Fruit fly (Drosophila melanogaster) whole organism, embryonic: Measurements from ENCODE around the gene CG10019.

ENCODE experiments used
- Asciz ChIP-seq: fragments of 200-800 bp; sonication (Bioruptor generic); optimal IDR thresholded peaks from 2 replicates; lab custom pipeline; 2017; ENCODE audit warnings: missing biosample characterization, mild to moderate bottlenecking, missing genetic modification characterization, missing genetic modification reagents
- BtbVII ChIP-seq: fragments of 200-800 bp; sonication (Bioruptor generic); optimal IDR thresholded peaks from 3 replicates; lab custom pipeline; 2017; ENCODE audit warnings: missing biosample characterization, mild to moderate bottlenecking, missing genetic modification characterization
- CG10366 ChIP-seq: fragments of 200-800 bp; sonication (Bioruptor generic); IDR thresholded peaks from 2 replicates; pipeline ENCODE4 v1.3.6; 2022; ENCODE audit warnings: missing biosample characterization, missing genetic modification characterization
- CG11247 ChIP-seq: fragments of 200-800 bp; sonication (Bioruptor generic); IDR thresholded peaks from 2 replicates; pipeline ENCODE4 v1.3.6; 2022; ENCODE audit warnings: missing biosample characterization, missing genetic modification characterization
- CG11456 ChIP-seq: fragments of 200-800 bp; sonication (Bioruptor generic); IDR thresholded peaks from 3 replicates; pipeline ENCODE4 v1.3.6; 2022; ENCODE audit warnings: missing biosample characterization, missing genetic modification characterization
- CG11504 ChIP-seq: fragments of 200-800 bp; sonication (Bioruptor generic); optimal IDR thresholded peaks from 3 replicates; lab custom pipeline; 2019; ENCODE audit warnings: missing biosample characterization, mild to moderate bottlenecking, missing genetic modification characterization, moderate library complexity
- CG12104 ChIP-seq: fragments of 200-800 bp; sonication (Bioruptor generic); optimal IDR thresholded peaks from 3 replicates; lab custom pipeline; 2016; ENCODE audit warnings: missing biosample characterization, missing genetic modification characterization
- CG13287 ChIP-seq: fragments of 200-800 bp; sonication (Bioruptor generic); IDR thresholded peaks from 2 replicates; pipeline ENCODE4 v1.3.6; 2022; ENCODE audit warnings: missing biosample characterization, missing genetic modification characterization; ENCODE audit not compliant: partially characterized antibody
- CG15073 ChIP-seq: fragments of 200-800 bp; sonication (Bioruptor generic); optimal IDR thresholded peaks from 2 replicates; lab custom pipeline; 2016; ENCODE audit warnings: missing biosample characterization, missing genetic modification characterization
- CG3163 ChIP-seq: fragments of 200-800 bp; sonication (Bioruptor generic); optimal IDR thresholded peaks from 3 replicates; lab custom pipeline; 2016; ENCODE audit warnings: missing biosample characterization, missing genetic modification characterization
- CG34224 ChIP-seq: fragments of 200-800 bp; sonication (Bioruptor generic); IDR thresholded peaks from 3 replicates; pipeline ENCODE4 v1.3.6; 2022; ENCODE audit warnings: missing biosample characterization, missing genetic modification characterization; ENCODE audit not compliant: partially characterized antibody
- CG34422 ChIP-seq: fragments of 200-800 bp; sonication (Bioruptor generic); IDR thresholded peaks from 3 replicates; pipeline ENCODE4 v1.3.6; 2022; ENCODE audit warnings: missing biosample characterization, missing genetic modification characterization
- CG3726 ChIP-seq: fragments of 200-800 bp; sonication (Bioruptor generic); IDR thresholded peaks from 3 replicates; pipeline ENCODE4, ENCODE4 v1.3.6; 2022; ENCODE audit warnings: missing biosample characterization, missing genetic modification characterization
- CG4282 ChIP-seq: fragments of 200-800 bp; sonication (Bioruptor generic); optimal IDR thresholded peaks from 2 replicates; lab custom pipeline; 2016; ENCODE audit warnings: missing biosample characterization, missing genetic modification characterization
- CG4730 ChIP-seq: fragments of 200-800 bp; sonication (Bioruptor generic); IDR thresholded peaks from 2 replicates; pipeline ENCODE4 v1.3.6; 2022; ENCODE audit warnings: missing biosample characterization, missing genetic modification characterization
- CG5245 ChIP-seq: fragments of 200-800 bp; sonication (Bioruptor generic); optimal IDR thresholded peaks from 3 replicates; lab custom pipeline; 2016; ENCODE audit warnings: missing biosample characterization, missing genetic modification characterization
- CG7839 ChIP-seq: fragments of 200-800 bp; sonication (Bioruptor generic); optimal IDR thresholded peaks from 3 replicates; lab custom pipeline; 2018; ENCODE audit warnings: missing biosample characterization, mild to moderate bottlenecking, missing genetic modification characterization, moderate library complexity
- CG7963 ChIP-seq: fragments of 200-800 bp; sonication (Bioruptor generic); IDR thresholded peaks from 3 replicates; pipeline ENCODE4 v1.3.6; 2022; ENCODE audit warnings: missing biosample characterization, missing genetic modification characterization; ENCODE audit not compliant: partially characterized antibody
- CG9609 ChIP-seq: fragments of 200-800 bp; sonication (Bioruptor generic); optimal IDR thresholded peaks from 3 replicates; lab custom pipeline; 2016; ENCODE audit warnings: missing biosample characterization, missing genetic modification characterization
- Dip3 ChIP-seq: fragments of 200-800 bp; sonication (Bioruptor generic); optimal IDR thresholded peaks from 3 replicates; lab custom pipeline; 2016; ENCODE audit warnings: missing biosample characterization, missing genetic modification characterization
- Drgx ChIP-seq: fragments of 200-800 bp; sonication (Bioruptor generic); IDR thresholded peaks from 2 replicates; pipeline ENCODE4 v1.3.6; 2022; ENCODE audit warnings: missing biosample characterization, missing genetic modification characterization
- HLH4C ChIP-seq: fragments of 200-800 bp; sonication (Bioruptor generic); IDR thresholded peaks from 3 replicates; pipeline ENCODE4 v1.3.6; 2022; ENCODE audit warnings: missing biosample characterization, missing genetic modification characterization; ENCODE audit not compliant: partially characterized antibody
- Hr51 ChIP-seq, 2 experiments: fragments of 200-800 bp; sonication (Bioruptor generic); optimal IDR thresholded peaks; 2 replicates in 1 of 2; 3 replicates in 1 of 2; lab custom pipeline; 2016 to 2018; ENCODE audit warnings: missing biosample characterization in 2 of 2, missing genetic modification characterization in 2 of 2, mild to moderate bottlenecking in 1 of 2, moderate library complexity in 1 of 2
- Jarid2 ChIP-seq: fragments of 200-800 bp; sonication (Bioruptor generic); optimal IDR thresholded peaks from 3 replicates; lab custom pipeline; 2017; ENCODE audit warnings: mild to moderate bottlenecking, missing biosample characterization, missing genetic modification reagents, missing genetic modification characterization
- Lhr ChIP-seq: fragments of 200-800 bp; sonication (Bioruptor generic); optimal IDR thresholded peaks from 3 replicates; lab custom pipeline; 2017; ENCODE audit warnings: mild to moderate bottlenecking, missing biosample characterization, missing genetic modification reagents, missing genetic modification characterization
- MESR4 ChIP-seq: fragments of 200-800 bp; sonication (Bioruptor generic); optimal IDR thresholded peaks from 2 replicates; lab custom pipeline; 2018; ENCODE audit warnings: missing biosample characterization, mild to moderate bottlenecking, missing genetic modification characterization, moderate library complexity
- Neu2 ChIP-seq: fragments of 200-800 bp; sonication (Bioruptor generic); optimal IDR thresholded peaks from 3 replicates; lab custom pipeline; 2016; ENCODE audit warnings: missing biosample characterization, missing genetic modification characterization, borderline replicate concordance
- Nf-YA ChIP-seq: fragments of 200-800 bp; sonication (Bioruptor generic); IDR thresholded peaks from 2 replicates; pipeline ENCODE4 v1.3.6; 2022; ENCODE audit warnings: missing biosample characterization, missing genetic modification characterization
- Oli ChIP-seq: fragments of 200-800 bp; sonication (Bioruptor generic); optimal IDR thresholded peaks from 2 replicates; lab custom pipeline; 2018; ENCODE audit warnings: missing biosample characterization, mild to moderate bottlenecking, missing genetic modification characterization, moderate library complexity
- Six4 ChIP-seq: fragments of 200-800 bp; sonication (Bioruptor generic); optimal IDR thresholded peaks from 2 replicates; lab custom pipeline; 2016; ENCODE audit warnings: missing biosample characterization, missing genetic modification characterization
- da ChIP-seq: fragments of 200-800 bp; sonication (Bioruptor generic); optimal IDR thresholded peaks from 2 replicates; lab custom pipeline; 2016; ENCODE audit warnings: missing biosample characterization, missing genetic modification characterization
- dysf ChIP-seq: fragments of 200-800 bp; sonication (Bioruptor generic); IDR thresholded peaks from 3 replicates; pipeline ENCODE4 v1.3.6; 2022; ENCODE audit warnings: missing biosample characterization, missing genetic modification characterization
- ewg ChIP-seq: fragments of 200-800 bp; sonication (Bioruptor generic); optimal IDR thresholded peaks from 3 replicates; lab custom pipeline; 2017; ENCODE audit warnings: mild to moderate bottlenecking, missing biosample characterization, missing genetic modification reagents, missing genetic modification characterization
- ftz-f1 ChIP-seq: fragments of 200-800 bp; sonication (Bioruptor generic); optimal IDR thresholded peaks from 2 replicates; lab custom pipeline; 2016; ENCODE audit warnings: missing biosample characterization, missing genetic modification characterization
- gem ChIP-seq: fragments of 200-800 bp; sonication (Bioruptor generic); optimal IDR thresholded peaks from 2 replicates; lab custom pipeline; 2019; ENCODE audit warnings: missing biosample characterization, mild to moderate bottlenecking, missing genetic modification characterization, moderate library complexity
- gfzf ChIP-seq: fragments of 200-800 bp; sonication (Bioruptor generic); optimal IDR thresholded peaks from 2 replicates; lab custom pipeline; 2016; ENCODE audit warnings: missing biosample characterization, mild to moderate bottlenecking, missing genetic modification characterization, moderate library complexity
- hth ChIP-seq: fragments of >200 bp; optimal IDR thresholded peaks from 2 replicates; lab custom pipeline; 2017; ENCODE audit warnings: inconsistent platforms
- mld ChIP-seq: fragments of 200-800 bp; sonication (Bioruptor generic); IDR thresholded peaks from 3 replicates; pipeline ENCODE4 v1.3.6; 2022; ENCODE audit warnings: missing biosample characterization, missing genetic modification characterization; ENCODE audit not compliant: partially characterized antibody
- prd ChIP-seq, 3 experiments: fragments of >200 bp in 2 of 3; fragments of 200-800 bp in 1 of 3; sonication (Bioruptor generic) in 1 of 3; optimal IDR thresholded peaks in 2 of 3; IDR thresholded peaks in 1 of 3; 2 replicates in 2 of 3; 3 replicates in 1 of 3; pipeline versions ENCODE4 v1.3.6 to Lab custom; 2017 to 2022; ENCODE audit warnings: missing biosample characterization in 1 of 3, missing genetic modification characterization in 1 of 3
- pros ChIP-seq: fragments of 200-800 bp; sonication (Bioruptor generic); optimal IDR thresholded peaks from 3 replicates; lab custom pipeline; 2019; ENCODE audit warnings: missing biosample characterization, mild to moderate bottlenecking, missing genetic modification characterization, moderate library complexity
- stwl ChIP-seq: fragments of 200-800 bp; sonication (Bioruptor generic); optimal IDR thresholded peaks from 3 replicates; lab custom pipeline; 2018; ENCODE audit warnings: missing biosample characterization, mild to moderate bottlenecking, missing genetic modification characterization, moderate library complexity
- toy ChIP-seq: fragments of 200-800 bp; sonication (Bioruptor generic); IDR thresholded peaks from 2 replicates; pipeline ENCODE4 v1.3.6; 2022; ENCODE audit warnings: missing biosample characterization, missing genetic modification characterization
- trh ChIP-seq: fragments of 200-800 bp; sonication (Bioruptor generic); optimal IDR thresholded peaks from 2 replicates; lab custom pipeline; 2016; ENCODE audit warnings: missing biosample characterization, missing genetic modification characterization
- usp ChIP-seq: fragments of >200 bp; optimal IDR thresholded peaks from 2 replicates; lab custom pipeline; 2017; ENCODE audit warnings: missing biosample characterization, missing genetic modification characterization
- z ChIP-seq: fragments of 200-800 bp; sonication (Bioruptor generic); IDR thresholded peaks from 3 replicates; pipeline ENCODE4 v1.3.6; 2022; ENCODE audit warnings: missing biosample characterization, missing genetic modification characterization
- zen ChIP-seq: fragments of 200-800 bp; sonication (Bioruptor generic); optimal IDR thresholded peaks from 3 replicates; lab custom pipeline; 2018; ENCODE audit warnings: missing biosample characterization, mild to moderate bottlenecking, missing genetic modification characterization, moderate library complexity

Gene CG10019

dm6 chr2L:3772599-3772936 lies 42.3 kb downstream of the CG10019 start (continued):
- no peak for TF ChIP-seq CG15073 (GFP tag; lab: Kevin White, UChicago)
- no peak for TF ChIP-seq toy
- TF ChIP-seq trh (GFP tag; lab: Kevin White, UChicago) = no peak
- TF ChIP-seq ewg (GFP tag; lab: Kevin White, UChicago) = no peak
- TF ChIP-seq stwl (tag; lab: Kevin White, UChicago) = peak; percentile 13
- no peak for TF ChIP-seq Nf-YA (GFP tag; lab: Robert Waterston, UW)
- no peak for TF ChIP-seq HLH4C (GFP tag; lab: Robert Waterston, UW)
- TF ChIP-seq, all 482 proteins: peak for 4

- peak; percentile 29 for TF ChIP-seq pros (GFP tag; lab: Kevin White, UChicago)
- no peak for TF ChIP-seq Jarid2 (GFP tag; lab: Kevin White, UChicago)
- no peak for TF ChIP-seq Neu2
- TF ChIP-seq CG11456 (GFP tag; lab: Robert Waterston, UW) = no peak
- peak in 1 of 2 experiments; percentile 79 for TF ChIP-seq Hr51 (GFP tag; optimal IDR thresholded peaks at IDR 0.05; lab: Kevin White, UChicago)
- TF ChIP-seq prd (optimal IDR thresholded peaks at IDR 0.05; lab: Kevin White, UChicago) = no peak
- TF ChIP-seq prd (GFP tag; IDR thresholded peaks at IDR 0.05; lab: Robert Waterston, UW) = peak; percentile 47; the same call in 1 of the 3 replicates
- TF ChIP-seq Asciz (GFP tag; lab: Kevin White, UChicago) = peak; percentile 63
- TF ChIP-seq CG3163 (GFP tag; lab: Kevin White, UChicago) = no peak
- no peak for TF ChIP-seq CG11247
- TF ChIP-seq gfzf (GFP tag; lab: Kevin White, UChicago) = no peak
- TF ChIP-seq CG5245 (GFP tag; lab: Kevin White, UChicago) = no peak
- TF ChIP-seq CG7963 (GFP tag; lab: Robert Waterston, UW) = no peak
- no peak for TF ChIP-seq mld (GFP tag; lab: Robert Waterston, UW)
- no peak for TF ChIP-seq ftz-f1 (GFP tag; lab: Kevin White, UChicago)
- TF ChIP-seq MESR4 = no peak
- no peak for TF ChIP-seq hth (lab: Kevin White, UChicago)
- no peak for TF ChIP-seq da (GFP tag; lab: Kevin White, UChicago)
- TF ChIP-seq ewg (GFP tag; lab: Kevin White, UChicago) = no peak
- peak; percentile 67; the same call in 2 of the 3 replicates for TF ChIP-seq z (GFP tag; lab: Robert Waterston, UW)
- TF ChIP-seq CG4282 = no peak
- no peak; the same call in 1 of the 2 replicates for TF ChIP-seq CG13287 (GFP tag; lab: Robert Waterston, UW)
- TF ChIP-seq CG34224 = no peak
- peak; percentile 56 for TF ChIP-seq Oli
- no peak for TF ChIP-seq CG3726 (GFP tag; lab: Robert Waterston, UW)
- TF ChIP-seq zen = no peak
- TF ChIP-seq dysf = peak; percentile 68; the same call in 2 of the 3 replicates
- 0 out of 2 replicates have a peak, but pooled peaks have one; percentile 30 for TF ChIP-seq Nf-YA (GFP tag; lab: Robert Waterston, UW)
- peak; percentile 72 for TF ChIP-seq CG7839
- TF ChIP-seq Six4 (GFP tag; lab: Kevin White, UChicago) = peak; percentile 10
- TF ChIP-seq CG11504 (tag; lab: Kevin White, UChicago) = peak; percentile 82
- TF ChIP-seq CG4730 (GFP tag; lab: Robert Waterston, UW) = no peak
- no peak for TF ChIP-seq Lhr (GFP tag; lab: Kevin White, UChicago)
- peak; percentile 53 for TF ChIP-seq BtbVII (GFP tag; lab: Kevin White, UChicago)
- TF ChIP-seq usp (GFP tag; lab: Kevin White, UChicago) = no peak
- peak; percentile 23; the same call in 1 of the 3 replicates for TF ChIP-seq CG34422 (GFP tag; lab: Robert Waterston, UW)
- peak; percentile 8 for TF ChIP-seq CG12104 (GFP tag; lab: Kevin White, UChicago)
- TF ChIP-seq Dip3 (GFP tag; lab: Kevin White, UChicago) = no peak
- peak; percentile 88 for TF ChIP-seq gem (tag; lab: Kevin White, UChicago)
- TF ChIP-seq CG10366 (GFP tag; lab: Robert Waterston, UW) = 0 out of 2 replicates have a peak, but pooled peaks have one; percentile 9
- TF ChIP-seq CG9609 (GFP tag; lab: Kevin White, UChicago) = no peak
- TF ChIP-seq Drgx (GFP tag; lab: Robert Waterston, UW) = peak; percentile 22
Observed at dm6 chr2L:3772937-3773623, 42.8 kb downstream of the CG10019 start.
